Worm (Caenorhabditis elegans) whole organism, L4/young adult: ENCODE measurements around the gene eps-8.

Experiments
- dao-5 ChIP-seq: sonication (generic microtip); optimal IDR thresholded peaks from 2 replicates; lab custom pipeline; 2016; ENCODE audit warnings: missing genotype, missing genetic modification characterization, moderate library complexity, missing compliant biosample characterization
- him-1 ChIP-seq: sonication (generic microtip); optimal IDR thresholded peaks from 2 replicates; lab custom pipeline; 2016; ENCODE audit warnings: missing genotype, missing genetic modification reagents, missing genetic modification characterization, missing compliant biosample characterization

DNA sequence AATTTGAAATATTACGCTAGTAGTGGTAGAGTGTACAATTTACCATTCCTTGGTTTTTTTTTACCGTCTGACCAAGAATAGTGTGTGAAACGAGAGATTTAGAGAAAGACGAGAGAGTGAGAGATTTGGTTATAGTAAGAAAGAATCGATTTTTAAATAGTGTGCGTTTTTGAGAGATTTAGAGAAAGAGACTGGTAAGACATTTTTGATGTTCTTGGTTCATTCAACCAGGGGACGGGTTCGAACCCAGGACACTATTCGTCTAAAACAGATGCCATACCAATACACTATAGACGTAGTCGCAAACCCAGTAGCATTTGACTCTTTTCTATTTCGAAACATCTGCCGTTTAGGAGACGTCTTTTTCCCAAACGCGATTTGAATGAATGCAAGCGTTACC, 41.2 kb upstream of the eps-8 start:
- TF ChIP-seq dao-5 (peak; percentile 76), him-1 (tag; lab: Kevin White, UChicago) (peak; percentile 72)
